Fruit fly (Drosophila melanogaster) whole organism: ENCODE measurements around the gene Chmp1.

ENCODE experiments used
- CG8478 ChIP-seq: fragments of >200 bp; optimal IDR thresholded peaks from 2 replicates; lab custom pipeline; 2018; ENCODE audit warnings: inconsistent platforms
- pan ChIP-seq: fragments of >200 bp; optimal IDR thresholded peaks from 2 replicates; lab custom pipeline; 2017
- psq ChIP-seq: fragments of >200 bp; optimal IDR thresholded peaks from 2 replicates; lab custom pipeline; 2017

dm6 chr3L:18693887-18694286 is 10.0 kb upstream of the Chmp1 start, which contains the start of gene CG6893:
- TF ChIP-seq psq (lab: Kevin White, UChicago) = no peak
- TF ChIP-seq CG8478 (lab: Kevin White, UChicago) = no peak
- TF ChIP-seq pan (lab: Kevin White, UChicago) = no peak
